Worm (Caenorhabditis elegans): ENCODE measurements around the gene orai-1.

DNA sequence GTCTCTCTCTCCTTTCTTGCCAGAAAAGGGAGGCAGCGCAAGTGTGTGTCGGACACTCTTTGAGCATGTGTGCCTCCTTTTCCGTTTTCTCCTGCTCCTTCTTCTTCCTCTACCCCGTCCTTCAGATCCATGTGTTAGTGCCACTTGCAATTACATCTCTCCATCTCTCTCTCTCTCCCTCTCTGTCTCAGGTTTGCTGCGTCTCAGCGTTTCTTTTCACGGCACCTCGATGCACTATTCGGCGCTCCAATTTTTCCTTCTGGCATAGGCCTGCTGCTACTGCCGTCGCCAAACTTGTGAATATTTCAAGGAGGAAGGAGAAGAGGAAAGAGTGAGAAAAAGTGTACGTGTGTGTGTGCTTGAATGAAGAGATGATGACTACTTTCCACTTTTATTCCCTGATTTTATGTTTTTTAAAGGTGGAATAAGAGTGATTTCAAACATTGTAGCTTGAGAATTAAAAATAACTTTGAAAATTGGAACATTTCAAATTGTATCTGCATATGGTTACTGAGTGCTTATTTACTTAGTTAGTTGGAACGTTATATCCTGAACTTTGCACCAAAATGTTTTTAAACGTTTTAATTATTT, 21.8 kb downstream of the orai-1 start, which contains the start of gene W02B3.3:
- TF ChIP-seq daf-12 (tag; optimal IDR thresholded peaks at IDR 0.05), result no peak
- no peak for TF ChIP-seq ceh-82 (tag; optimal IDR thresholded peaks at IDR 0.05)
- no peak for TF ChIP-seq nhr-43 (tag; optimal IDR thresholded peaks at IDR 0.05; ENCODE audit: poor library complexity, severe bottlenecking)
- no peak for TF ChIP-seq eor-1 (tag; optimal IDR thresholded peaks at IDR 0.05)
- TF ChIP-seq elt-3 (tag; optimal IDR thresholded peaks at IDR 0.05), result no peak
- no peak for TF ChIP-seq elt-2 (tag; optimal IDR thresholded peaks at IDR 0.05)
- no peak for TF ChIP-seq mml-1 (tag; optimal IDR thresholded peaks at IDR 0.05)
- no peak for TF ChIP-seq nhr-28 (tag; optimal IDR thresholded peaks at IDR 0.05)
- no peak for TF ChIP-seq nhr-12 (tag; optimal IDR thresholded peaks at IDR 0.05)
- no peak for TF ChIP-seq nhr-237 (tag; optimal IDR thresholded peaks at IDR 0.05)
- no peak for TF ChIP-seq ceh-28 (tag; optimal IDR thresholded peaks at IDR 0.05)
- peak; percentile 21 for TF ChIP-seq lin-15B (tag; optimal IDR thresholded peaks at IDR 0.05)
- no peak for TF ChIP-seq nhr-76 (tag; optimal IDR thresholded peaks at IDR 0.05)
- no peak for TF ChIP-seq mdl-1 (tag; optimal IDR thresholded peaks at IDR 0.05)

All from whole organism, L3 larva.